Fruit fly (Drosophila melanogaster): ENCODE results near the gene CG42337.

Gene CG42337

DNA sequence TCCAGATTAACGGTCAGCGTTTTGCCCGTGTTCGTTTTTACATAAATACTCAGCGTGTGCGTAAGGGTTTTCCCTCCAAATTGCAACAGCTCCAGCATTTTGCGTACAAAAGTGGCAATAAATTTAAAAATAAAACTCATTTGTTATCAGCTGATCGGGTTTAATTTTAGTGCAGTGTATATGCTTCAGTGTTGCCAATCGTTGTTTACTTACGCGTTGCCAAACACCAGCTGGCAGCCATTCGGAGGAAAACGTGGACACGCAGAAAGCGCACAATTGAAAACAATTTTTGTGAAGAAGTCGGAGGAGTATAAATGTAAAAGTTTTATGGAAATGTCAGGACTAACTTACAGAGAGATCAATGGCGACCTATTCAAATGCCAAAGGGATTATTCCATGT is 3.4 kb upstream of the CG42337 start, which contains the start of the genes Targ3 and park (continued):
- TF ChIP-seq Camta (GFP tag; optimal IDR thresholded peaks at IDR 0.05) (no peak), Sox102F (GFP tag; optimal IDR thresholded peaks at IDR 0.05) (no peak), Mad (GFP tag; optimal IDR thresholded peaks at IDR 0.05) (peak; percentile 47), Antp (GFP tag; optimal IDR thresholded peaks at IDR 0.05) (peak; percentile 15), CG5245 (GFP tag; optimal IDR thresholded peaks at IDR 0.05) (no peak), Hsf (GFP tag; optimal IDR thresholded peaks at IDR 0.05) (peak; percentile 56), CG11398 (GFP tag; optimal IDR thresholded peaks at IDR 0.05) (peak; percentile 17), Sox100B (GFP tag; optimal IDR thresholded peaks at IDR 0.05) (no peak), unc-4 (GFP tag; IDR thresholded peaks at IDR 0.05; ENCODE audit: partially characterized antibody) (0 out of 2 replicates have a peak, but pooled peaks have one; percentile 29), hb (GFP tag; IDR thresholded peaks at IDR 0.05; ENCODE audit: partially characterized antibody) (no peak), Myb (GFP tag; optimal IDR thresholded peaks at IDR 0.05) (peak; percentile 49), CG7372 (GFP tag; IDR thresholded peaks at IDR 0.05) (no peak), Meics (GFP tag; optimal IDR thresholded peaks at IDR 0.05) (peak; percentile 7), chinmo (GFP tag; IDR thresholded peaks at IDR 0.05; ENCODE audit: partially characterized antibody) (no peak), CG9932 (GFP tag; IDR thresholded peaks at IDR 0.05) (peak; percentile 29; the same call in 1 of the 2 replicates), mam (GFP tag; optimal IDR thresholded peaks at IDR 0.05) (peak; percentile 27), maf-S (GFP tag; optimal IDR thresholded peaks at IDR 0.05) (peak; percentile 13), HLH4C (GFP tag; IDR thresholded peaks at IDR 0.05; ENCODE audit: partially characterized antibody) (no peak), chn (GFP tag; optimal IDR thresholded peaks at IDR 0.05) (no peak), Ets97D (GFP tag; optimal IDR thresholded peaks at IDR 0.05) (peak; percentile 53), CG18619 (GFP tag; optimal IDR thresholded peaks at IDR 0.05) (no peak), Fer1 (GFP tag; optimal IDR thresholded peaks at IDR 0.05) (peak; percentile 19), phol (tag; optimal IDR thresholded peaks at IDR 0.05) (peak; percentile 15), CG2199 (GFP tag; IDR thresholded peaks at IDR 0.05) (0 out of 3 replicates have a peak, but pooled peaks have one; percentile 33), CG33213 (GFP tag; optimal IDR thresholded peaks at IDR 0.05) (peak; percentile 32), crp (GFP tag; optimal IDR thresholded peaks at IDR 0.05) (peak; percentile 45 to 92), CG16815 (GFP tag; optimal IDR thresholded peaks at IDR 0.05) (no peak), CG10462 (GFP tag; optimal IDR thresholded peaks at IDR 0.05) (no peak), ap (GFP tag; IDR thresholded peaks at IDR 0.05) (no peak), BEAF-32 (GFP tag; optimal IDR thresholded peaks at IDR 0.05) (peak; percentile 33), dmrt11E (tag; optimal IDR thresholded peaks at IDR 0.05) (no peak), CG17328 (GFP tag; IDR thresholded peaks at IDR 0.05) (no peak), CG11456 (GFP tag; IDR thresholded peaks at IDR 0.05) (no peak), Fer2 (tag; optimal IDR thresholded peaks at IDR 0.05) (no peak), CG4854 (GFP tag; optimal IDR thresholded peaks at IDR 0.05) (peak; percentile 99), HLH54F (GFP tag; optimal IDR thresholded peaks at IDR 0.05) (peak; percentile 68), CG7928 (GFP tag; optimal IDR thresholded peaks at IDR 0.05) (no peak), CG13296 (GFP tag; optimal IDR thresholded peaks at IDR 0.05) (peak; percentile 1), emc (GFP tag; optimal IDR thresholded peaks at IDR 0.05) (no peak), MESR4 (GFP tag; optimal IDR thresholded peaks at IDR 0.05) (peak; percentile 49), Lim3 (GFP tag; IDR thresholded peaks at IDR 0.05) (no peak), YL-1 (GFP tag; optimal IDR thresholded peaks at IDR 0.05) (peak; percentile 66), CG6813 (GFP tag; optimal IDR thresholded peaks at IDR 0.05) (no peak), CG10654 (GFP tag; optimal IDR thresholded peaks at IDR 0.05) (no peak), da (GFP tag; optimal IDR thresholded peaks at IDR 0.05) (peak; percentile 58), gt (GFP tag; IDR thresholded peaks at IDR 0.05) (no peak), fru (optimal IDR thresholded peaks at IDR 0.05) (no peak), CG33557 (GFP tag; optimal IDR thresholded peaks at IDR 0.05) (no peak), CG9797 (GFP tag; optimal IDR thresholded peaks at IDR 0.05) (peak; percentile 9), az2 (GFP tag; optimal IDR thresholded peaks at IDR 0.05) (no peak)

Measured in whole organism, embryonic.